Worm (Caenorhabditis elegans) whole organism, L4 larva: ENCODE measurements around the gene rde-1.

ENCODE experiments used
- F10B5.3 ChIP-seq: sonication (generic microtip); optimal IDR thresholded peaks from 2 replicates; lab custom pipeline; 2016; ENCODE audit warnings: mild to moderate bottlenecking, missing genetic modification characterization, missing compliant biosample characterization
- ZK546.5 ChIP-seq, 2 experiments: sonication (generic microtip); optimal IDR thresholded peaks; 2 replicates each; lab custom pipeline; 2017; ENCODE audit warnings: missing biosample characterization in 2 of 2, missing genetic modification characterization in 2 of 2
- ceh-82 ChIP-seq: sonication (generic microtip); optimal IDR thresholded peaks from 2 replicates; lab custom pipeline; 2017; ENCODE audit warnings: missing biosample characterization, missing genetic modification characterization
- egl-43 ChIP-seq: fragments of 200-800 bp; sonication (Bioruptor generic); IDR thresholded peaks from 2 replicates; pipeline ENCODE4 v1.3.6; 2022; ENCODE audit warnings: missing genetic modification reagents, missing genetic modification characterization, missing compliant biosample characterization
- gei-8 ChIP-seq: fragments of 200-800 bp; sonication (Bioruptor generic); optimal IDR thresholded peaks from 2 replicates; lab custom pipeline; 2018; ENCODE audit warnings: mild to moderate bottlenecking, missing genetic modification characterization, missing compliant biosample characterization
- lin-13 ChIP-seq: fragments of 150-350 bp; optimal IDR thresholded peaks from 2 replicates; lab custom pipeline; 2014; ENCODE audit warnings: missing biosample characterization, missing genetic modification reagents, missing genetic modification characterization
- lsy-2 ChIP-seq, 2 experiments: fragments of 150-350 bp in 1 of 2; sonication (generic microtip) in 1 of 2; optimal IDR thresholded peaks; 2 replicates each; lab custom pipeline; 2014 to 2017; ENCODE audit warnings: missing biosample characterization in 2 of 2, missing genetic modification characterization in 2 of 2
- nhr-237 ChIP-seq: sonication (generic microtip); optimal IDR thresholded peaks from 2 replicates; lab custom pipeline; 2017; ENCODE audit warnings: missing biosample characterization, missing genetic modification characterization
- vab-7 ChIP-seq: fragments of 200-800 bp; sonication (Bioruptor generic); IDR thresholded peaks from 2 replicates; pipeline ENCODE4 v1.3.6; 2022; ENCODE audit warnings: missing genetic modification reagents, missing genetic modification characterization, missing compliant biosample characterization
- ztf-11 ChIP-seq: fragments of 150-350 bp; optimal IDR thresholded peaks from 2 replicates; lab custom pipeline; 2014; ENCODE audit warnings: missing biosample characterization, missing genetic modification characterization

DNA sequence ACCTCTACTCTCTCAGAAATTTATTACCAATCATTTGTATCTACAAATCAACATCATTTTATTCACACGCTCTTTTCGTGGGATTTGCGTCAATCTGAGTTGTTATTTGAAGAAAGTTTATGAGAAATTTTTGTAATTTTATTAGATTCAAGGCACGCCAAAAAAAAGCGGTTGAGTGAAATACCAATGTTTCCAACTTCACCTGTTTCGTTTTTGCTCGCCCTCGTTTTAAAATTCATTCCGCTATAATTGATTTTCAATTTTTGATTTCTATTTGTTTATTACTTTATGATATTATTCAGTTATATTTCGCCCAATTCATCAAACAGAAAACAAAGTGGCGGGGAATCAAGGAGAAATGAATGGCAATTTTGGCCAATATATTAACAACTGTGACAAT is 9.3 kb upstream of the rde-1 start, which contains the start of gene K08H10.10:
- TF ChIP-seq lin-13 (no peak), F10B5.3 (tag; lab: Kevin White, UChicago) (no peak), nhr-237 (tag; lab: Kevin White, UChicago) (no peak), gei-8 (GFP tag; lab: Kevin White, UChicago) (no peak), egl-43 (GFP tag; lab: Robert Waterston, UW) (no peak), lsy-2 (tag; optimal IDR thresholded peaks at IDR 0.05; lab: Kevin White, UChicago) (no peak), ceh-82 (no peak), ztf-11 (no peak), vab-7 (no peak), ZK546.5 (tag; optimal IDR thresholded peaks at IDR 0.05; lab: Kevin White, UChicago) (no peak)
